Fruit fly (Drosophila melanogaster): ENCODE data around the gene Eig71Eh.

The Eig71Eh gene

dm6 chr3L:15675111-15675510 lies 15.9 kb upstream of the Eig71Eh start (continued):
- TF ChIP-seq CG1832 (GFP tag; optimal IDR thresholded peaks at IDR 0.05) (no peak), CG2202 (tag; optimal IDR thresholded peaks at IDR 0.05) (peak; percentile 85), pzg (GFP tag; optimal IDR thresholded peaks at IDR 0.05) (no peak), pros (GFP tag; optimal IDR thresholded peaks at IDR 0.05) (no peak), HLH4C (GFP tag; IDR thresholded peaks at IDR 0.05; ENCODE audit: partially characterized antibody) (no peak), twi (tag; optimal IDR thresholded peaks at IDR 0.05) (peak; percentile 91), CG9609 (GFP tag; optimal IDR thresholded peaks at IDR 0.05) (peak; percentile 50), Lhr (GFP tag; optimal IDR thresholded peaks at IDR 0.05) (peak; percentile 45), CG6813 (GFP tag; optimal IDR thresholded peaks at IDR 0.05) (peak; percentile 49), CG8388 (GFP tag; optimal IDR thresholded peaks at IDR 0.05) (peak; percentile 79), CG12236 (GFP tag; optimal IDR thresholded peaks at IDR 0.05) (peak; percentile 68), grau (tag; optimal IDR thresholded peaks at IDR 0.05) (peak; percentile 70), dmrt11E (tag; optimal IDR thresholded peaks at IDR 0.05) (peak; percentile 95), CG17802 (tag; optimal IDR thresholded peaks at IDR 0.05) (peak; percentile 52), sd (tag; optimal IDR thresholded peaks at IDR 0.05) (no peak), D (optimal IDR thresholded peaks at IDR 0.05) (no peak), D (GFP tag; optimal IDR thresholded peaks at IDR 0.05) (peak; percentile 78), CG12744 (GFP tag; optimal IDR thresholded peaks at IDR 0.05) (peak; percentile 3), CG2712 (tag; optimal IDR thresholded peaks at IDR 0.05) (peak; percentile 92), nmo (GFP tag; optimal IDR thresholded peaks at IDR 0.05) (peak; percentile 84), Eip74EF (GFP tag; optimal IDR thresholded peaks at IDR 0.05) (no peak), CG2120 (GFP tag; optimal IDR thresholded peaks at IDR 0.05) (no peak), Hr39 (optimal IDR thresholded peaks at IDR 0.05) (no peak), Hmr (GFP tag; optimal IDR thresholded peaks at IDR 0.05) (no peak), Chrac-16 (GFP tag; optimal IDR thresholded peaks at IDR 0.05) (peak; percentile 74), Hey (tag; optimal IDR thresholded peaks at IDR 0.05) (no peak), CG11456 (GFP tag; IDR thresholded peaks at IDR 0.05) (no peak), fd96Cb (tag; optimal IDR thresholded peaks at IDR 0.05) (peak; percentile 78), Drgx (GFP tag; IDR thresholded peaks at IDR 0.05) (no peak), Jarid2 (GFP tag; optimal IDR thresholded peaks at IDR 0.05) (no peak), CG31388 (GFP tag; optimal IDR thresholded peaks at IDR 0.05) (no peak), Six4 (GFP tag; optimal IDR thresholded peaks at IDR 0.05) (peak; percentile 52), dm (GFP tag; optimal IDR thresholded peaks at IDR 0.05) (no peak), Deaf1 (tag; optimal IDR thresholded peaks at IDR 0.05) (peak; percentile 15), HLH54F (GFP tag; optimal IDR thresholded peaks at IDR 0.05) (no peak), CG7839 (tag; optimal IDR thresholded peaks at IDR 0.05) (peak; percentile 71), CG12659 (GFP tag; optimal IDR thresholded peaks at IDR 0.05) (peak; percentile 25), CG4360 (GFP tag; IDR thresholded peaks at IDR 0.05) (0 out of 2 replicates have a peak, but pooled peaks have one; percentile 39), CG3407 (GFP tag; optimal IDR thresholded peaks at IDR 0.05) (peak; percentile 60), CG7987 (GFP tag; optimal IDR thresholded peaks at IDR 0.05) (no peak), CG10654 (GFP tag; optimal IDR thresholded peaks at IDR 0.05) (peak; percentile 62), ap (GFP tag; IDR thresholded peaks at IDR 0.05) (no peak), CG13424 (tag; optimal IDR thresholded peaks at IDR 0.05) (peak; percentile 61), CG8765 (GFP tag; IDR thresholded peaks at IDR 0.05) (peak; percentile 65; the same call in 1 of the 2 replicates), Ssrp (tag; optimal IDR thresholded peaks at IDR 0.05) (peak; percentile 78), prd (optimal IDR thresholded peaks at IDR 0.05) (no peak), prd (GFP tag; IDR thresholded peaks at IDR 0.05) (peak; percentile 76; the same call in 2 of the 3 replicates), Ravus (GFP tag; IDR thresholded peaks at IDR 0.05) (no peak), Blimp-1 (GFP tag; optimal IDR thresholded peaks at IDR 0.05) (peak; percentile 78), wek (GFP tag; optimal IDR thresholded peaks at IDR 0.05) (no peak), gfzf (GFP tag; optimal IDR thresholded peaks at IDR 0.05) (no peak)

All from whole organism, embryonic.